Worm (Caenorhabditis elegans) whole organism, L3 larva: ENCODE results near the gene T23F11.6.

ENCODE experiments used
- R02D3.7 ChIP-seq: fragments of 150-350 bp; optimal IDR thresholded peaks from 2 replicates; lab custom pipeline; 2014; ENCODE audit warnings: missing biosample characterization, missing genetic modification characterization
- ZK546.5 ChIP-seq: sonication (generic microtip); optimal IDR thresholded peaks from 2 replicates; lab custom pipeline; 2017; ENCODE audit warnings: missing biosample characterization, missing genetic modification characterization
- aly-2 ChIP-seq: fragments of 150-350 bp; optimal IDR thresholded peaks from 2 replicates; lab custom pipeline; 2014; ENCODE audit warnings: missing biosample characterization, missing genetic modification characterization
- ama-1 ChIP-seq: fragments of 150-350 bp; optimal IDR thresholded peaks from 2 replicates; lab custom pipeline; 2018
- ceh-16 ChIP-seq: sonication (generic microtip); optimal IDR thresholded peaks from 2 replicates; lab custom pipeline; 2017; ENCODE audit warnings: missing biosample characterization, missing genetic modification characterization
- ceh-28 ChIP-seq: fragments of 150-350 bp; optimal IDR thresholded peaks from 2 replicates; lab custom pipeline; 2014; ENCODE audit warnings: missing biosample characterization, missing genetic modification reagents, missing genetic modification characterization
- ceh-82 ChIP-seq: fragments of 150-350 bp; optimal IDR thresholded peaks from 2 replicates; lab custom pipeline; 2014; ENCODE audit warnings: missing biosample characterization, missing genetic modification characterization
- ceh-9 ChIP-seq: sonication (generic microtip); optimal IDR thresholded peaks from 2 replicates; lab custom pipeline; 2018; ENCODE audit warnings: missing biosample characterization, missing genetic modification characterization
- egl-5 ChIP-seq: fragments of 150-350 bp; optimal IDR thresholded peaks from 2 replicates; lab custom pipeline; 2017; ENCODE audit warnings: missing biosample characterization, missing genetic modification reagents, missing genetic modification characterization, inconsistent platforms
- elt-1 ChIP-seq: fragments of 150-350 bp; optimal IDR thresholded peaks from 2 replicates; lab custom pipeline; 2014; ENCODE audit warnings: missing biosample characterization, missing genetic modification characterization
- elt-2 ChIP-seq: sonication (generic microtip); optimal IDR thresholded peaks from 2 replicates; lab custom pipeline; 2016; ENCODE audit warnings: missing genetic modification reagents, mild to moderate bottlenecking, missing genetic modification characterization, missing compliant biosample characterization
- elt-3 ChIP-seq, 3 experiments: fragments of 150-350 bp in 1 of 3; sonication (generic microtip) in 2 of 3; optimal IDR thresholded peaks; 2 replicates in 2 of 3; 4 replicates in 1 of 3; lab custom pipeline; 2014 to 2017; ENCODE audit warnings: missing biosample characterization in 3 of 3, missing genetic modification characterization in 3 of 3
- eor-1 ChIP-seq, 2 experiments: fragments of 150-350 bp; optimal IDR thresholded peaks; 2 replicates each; lab custom pipeline; 2014 to 2018; ENCODE audit warnings: missing biosample characterization in 2 of 2, missing genetic modification characterization in 2 of 2
- fkh-10 ChIP-seq: sonication (generic microtip); optimal IDR thresholded peaks from 2 replicates; lab custom pipeline; 2017; ENCODE audit warnings: missing biosample characterization, missing genetic modification reagents, missing genetic modification characterization
- fkh-2 ChIP-seq: fragments of 150-350 bp; optimal IDR thresholded peaks from 2 replicates; lab custom pipeline; 2014; ENCODE audit warnings: missing biosample characterization, missing genetic modification reagents, missing genetic modification characterization
- fos-1 ChIP-seq: fragments of 150-350 bp; optimal IDR thresholded peaks from 2 replicates; lab custom pipeline; 2014; ENCODE audit warnings: missing biosample characterization, missing genetic modification characterization
- hmg-11 ChIP-seq: sonication (generic microtip); optimal IDR thresholded peaks from 2 replicates; lab custom pipeline; 2016; ENCODE audit warnings: missing genetic modification characterization, missing compliant biosample characterization
- jun-1 ChIP-seq: fragments of 150-350 bp; optimal IDR thresholded peaks from 2 replicates; lab custom pipeline; 2014; ENCODE audit warnings: missing biosample characterization, missing genetic modification reagents, missing genetic modification characterization
- lin-15B ChIP-seq: fragments of 150-350 bp; optimal IDR thresholded peaks from 2 replicates; lab custom pipeline; 2014; ENCODE audit warnings: missing biosample characterization, missing genetic modification characterization
- lsy-12 ChIP-seq: sonication (generic microtip); optimal IDR thresholded peaks from 2 replicates; lab custom pipeline; 2016; ENCODE audit warnings: mild to moderate bottlenecking, missing genetic modification characterization, missing compliant biosample characterization
- mdl-1 ChIP-seq: fragments of 150-350 bp; optimal IDR thresholded peaks from 2 replicates; lab custom pipeline; 2014; ENCODE audit warnings: missing biosample characterization, missing genetic modification characterization
- nfya-1 ChIP-seq: sonication (generic microtip); optimal IDR thresholded peaks from 2 replicates; lab custom pipeline; 2017; ENCODE audit warnings: missing genetic modification characterization, mild to moderate bottlenecking, missing compliant biosample characterization, antibody characterized with exemption, moderate library complexity; ENCODE audit not compliant: insufficient read depth
- nhr-11 ChIP-seq: fragments of 150-350 bp; optimal IDR thresholded peaks from 2 replicates; lab custom pipeline; 2014; ENCODE audit warnings: missing biosample characterization, missing genetic modification characterization
- nhr-12 ChIP-seq: fragments of 150-350 bp; optimal IDR thresholded peaks from 2 replicates; lab custom pipeline; 2014; ENCODE audit warnings: missing biosample characterization, missing genetic modification characterization
- nhr-237 ChIP-seq: fragments of 150-350 bp; optimal IDR thresholded peaks from 2 replicates; lab custom pipeline; 2014; ENCODE audit warnings: missing biosample characterization, missing genetic modification characterization
- nhr-28 ChIP-seq: fragments of 150-350 bp; optimal IDR thresholded peaks from 2 replicates; lab custom pipeline; 2014; ENCODE audit warnings: missing biosample characterization, missing genetic modification characterization
- nhr-67 ChIP-seq: fragments of 150-350 bp; optimal IDR thresholded peaks from 2 replicates; lab custom pipeline; 2014; ENCODE audit warnings: missing biosample characterization, missing genetic modification characterization
- nhr-77 ChIP-seq: fragments of 150-350 bp; optimal IDR thresholded peaks from 2 replicates; lab custom pipeline; 2014; ENCODE audit warnings: missing biosample characterization, missing genetic modification characterization
- pha-4 ChIP-seq: fragments of 150-350 bp; optimal IDR thresholded peaks from 2 replicates; lab custom pipeline; 2014; ENCODE audit warnings: missing biosample characterization, missing genetic modification reagents, missing genetic modification characterization
- pqm-1 ChIP-seq: fragments of 150-350 bp; optimal IDR thresholded peaks from 2 replicates; lab custom pipeline; 2017; ENCODE audit warnings: missing biosample characterization, missing genetic modification characterization, inconsistent platforms
- skn-1 ChIP-seq: fragments of 150-350 bp; optimal IDR thresholded peaks from 2 replicates; lab custom pipeline; 2014; ENCODE audit warnings: missing biosample characterization, missing genetic modification characterization
- snpc-4 ChIP-seq: fragments of 150-350 bp; optimal IDR thresholded peaks from 2 replicates; lab custom pipeline; 2014; ENCODE audit warnings: missing biosample characterization, missing genetic modification characterization
- tbx-2 ChIP-seq: sonication (generic microtip); optimal IDR thresholded peaks from 2 replicates; lab custom pipeline; 2016; ENCODE audit warnings: mild to moderate bottlenecking, missing genetic modification characterization, missing compliant biosample characterization
- unc-39 ChIP-seq: sonication (generic microtip); optimal IDR thresholded peaks from 4 replicates; lab custom pipeline; 2017; ENCODE audit warnings: missing biosample characterization, missing genetic modification characterization
- unc-62 ChIP-seq: fragments of 150-350 bp; sonication (generic microtip); optimal IDR thresholded peaks from 4 replicates; lab custom pipeline; 2014; ENCODE audit warnings: missing biosample characterization, missing genetic modification reagents, missing genetic modification characterization
- ztf-11 ChIP-seq: fragments of 150-350 bp; optimal IDR thresholded peaks from 2 replicates; lab custom pipeline; 2014; ENCODE audit warnings: missing biosample characterization, missing genetic modification characterization

The T23F11.6 gene

DNA sequence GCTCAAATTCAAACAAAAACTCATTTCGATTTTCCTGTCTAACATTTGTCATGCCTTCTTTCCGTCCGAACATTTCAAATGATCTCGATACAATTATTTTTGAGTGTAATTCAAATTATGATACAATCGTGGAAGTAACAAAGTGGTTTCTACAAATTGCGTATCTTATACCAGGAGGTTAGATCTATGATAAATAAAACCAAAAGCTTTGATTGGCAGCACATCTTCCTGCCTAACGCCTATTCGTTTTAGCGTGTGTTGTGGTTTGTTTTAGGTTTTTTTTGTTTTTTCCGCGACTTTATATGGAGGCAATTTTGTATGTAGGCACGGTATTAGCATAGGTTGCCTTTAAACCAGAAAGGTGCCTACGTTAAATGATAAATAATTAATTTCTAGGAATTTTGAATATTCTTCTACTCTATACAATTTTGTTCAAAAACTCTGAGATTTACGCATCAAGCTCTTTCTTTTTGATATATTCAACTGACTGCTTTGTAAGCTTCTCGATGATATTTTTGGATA lies 32.3 kb upstream of the T23F11.6 start, which contains the start of gene srg-11:
Gene srg-11 (plus strand): TSS at position 51 of the 522 bp plus-strand sequence.
- TF ChIP-seq skn-1 (tag; lab: Kevin White, UChicago) (no peak), egl-5 (no peak), snpc-4 (tag; lab: Kevin White, UChicago) (no peak), ceh-16 (tag; lab: Kevin White, UChicago) (no peak), fkh-10 (GFP tag; lab: Kevin White, UChicago) (no peak), nhr-28 (tag; lab: Kevin White, UChicago) (no peak), lin-15B (tag; lab: Kevin White, UChicago) (no peak), unc-39 (tag; lab: Kevin White, UChicago) (no peak), jun-1 (no peak), nhr-67 (tag; lab: Kevin White, UChicago) (no peak), fos-1 (tag; lab: Kevin White, UChicago) (no peak), unc-62 (GFP tag; lab: Kevin White, UChicago) (no peak), elt-2 (tag; lab: Kevin White, UChicago) (no peak), pqm-1 (tag; lab: Kevin White, UChicago) (no peak), ceh-82 (tag; lab: Kevin White, UChicago) (no peak), mdl-1 (tag; lab: Kevin White, UChicago) (no peak), nfya-1 (tag; lab: Kevin White, UChicago) (no peak), nhr-77 (tag; lab: Kevin White, UChicago) (no peak)

- TF ChIP-seq ceh-16 (tag; lab: Kevin White, UChicago) (no peak), fkh-10 (GFP tag; lab: Kevin White, UChicago) (no peak), hmg-11 (tag; lab: Kevin White, UChicago) (no peak), mdl-1 (tag; lab: Kevin White, UChicago) (no peak), ceh-9 (tag; lab: Kevin White, UChicago) (no peak), ama-1 (no peak), unc-62 (GFP tag; lab: Kevin White, UChicago) (no peak), nhr-237 (tag; lab: Kevin White, UChicago) (no peak), ceh-82 (tag; lab: Kevin White, UChicago) (no peak), eor-1 (tag; optimal IDR thresholded peaks at IDR 0.05; lab: Kevin White, UChicago) (no peak), tbx-2 (tag; lab: Kevin White, UChicago) (no peak), fos-1 (tag; lab: Kevin White, UChicago) (no peak), lsy-12 (tag; lab: Kevin White, UChicago) (no peak), nhr-28 (tag; lab: Kevin White, UChicago) (no peak)
Observed at ce11 chrIII:4677466-4677865, 29.7 kb upstream of the T23F11.6 start, which contains the start of gene srg-10. Gene srg-10 (plus strand): TSS chrIII:4677766.

- TF ChIP-seq nhr-11 (tag; lab: Kevin White, UChicago) (no peak), ZK546.5 (tag; lab: Kevin White, UChicago) (no peak), pqm-1 (tag; lab: Kevin White, UChicago) (no peak), elt-3 (tag; optimal IDR thresholded peaks at IDR 0.05; lab: Kevin White, UChicago) (no peak), nfya-1 (tag; lab: Kevin White, UChicago) (no peak), unc-62 (GFP tag; lab: Kevin White, UChicago) (no peak), aly-2 (tag; lab: Kevin White, UChicago) (no peak), mdl-1 (tag; lab: Kevin White, UChicago) (no peak), nhr-12 (tag; lab: Kevin White, UChicago) (no peak), ceh-28 (tag; lab: Kevin White, UChicago) (no peak), pha-4 (tag; lab: Kevin White, UChicago) (no peak), ama-1 (no peak), tbx-2 (tag; lab: Kevin White, UChicago) (no peak), R02D3.7 (tag; lab: Kevin White, UChicago) (no peak), ceh-16 (tag; lab: Kevin White, UChicago) (no peak), elt-2 (tag; lab: Kevin White, UChicago) (no peak)
Observed at ce11 chrIII:4671949-4672348, 24.2 kb upstream of the T23F11.6 start, which contains the start of gene srg-13. Gene srg-13 (plus strand): TSS chrIII:4672249.

ce11 chrIII:4671491-4671890 lies 23.8 kb upstream of the T23F11.6 start, which contains the start of gene T23F11.11:
Gene T23F11.11 (minus strand): TSS chrIII:4671591.
- TF ChIP-seq skn-1 (tag; lab: Kevin White, UChicago) (no peak), nhr-11 (tag; lab: Kevin White, UChicago) (no peak), nhr-237 (tag; lab: Kevin White, UChicago) (no peak), aly-2 (tag; lab: Kevin White, UChicago) (no peak), ama-1 (no peak), lsy-12 (tag; lab: Kevin White, UChicago) (no peak), tbx-2 (tag; lab: Kevin White, UChicago) (no peak), unc-39 (tag; lab: Kevin White, UChicago) (no peak), hmg-11 (tag; lab: Kevin White, UChicago) (no peak), nfya-1 (tag; lab: Kevin White, UChicago) (no peak), ztf-11 (tag; lab: Kevin White, UChicago) (no peak), fkh-2 (tag; lab: Kevin White, UChicago) (no peak), pqm-1 (tag; lab: Kevin White, UChicago) (no peak), snpc-4 (tag; lab: Kevin White, UChicago) (no peak), elt-1 (tag; lab: Kevin White, UChicago) (no peak)
